Fruit fly (Drosophila melanogaster) whole organism, embryonic: ENCODE results near the gene CG13384.
A peak's percentile ranks its signal among the peaks of the same experiment; 100 is the strongest.

Experiments used
- Bdp1 ChIP-seq: fragments of 200-800 bp; sonication (Bioruptor generic); optimal IDR thresholded peaks from 3 replicates; lab custom pipeline; 2016; ENCODE audit warnings: missing biosample characterization, missing genetic modification characterization
- C15 ChIP-seq: fragments of 200-800 bp; sonication (Bioruptor generic); IDR thresholded peaks from 3 replicates; pipeline ENCODE4 v1.3.6; 2022; ENCODE audit warnings: missing biosample characterization, missing genetic modification characterization
- CG1024 ChIP-seq: fragments of 200-800 bp; sonication (Bioruptor generic); IDR thresholded peaks from 2 replicates; pipeline ENCODE4 v1.3.6; 2022; ENCODE audit warnings: missing biosample characterization, missing genetic modification characterization
- CG10654 ChIP-seq: fragments of 200-800 bp; sonication (Bioruptor generic); optimal IDR thresholded peaks from 2 replicates; lab custom pipeline; 2016; ENCODE audit warnings: missing biosample characterization, missing genetic modification characterization
- CG11093 ChIP-seq: fragments of 200-800 bp; sonication (Bioruptor generic); IDR thresholded peaks from 3 replicates; pipeline ENCODE4 v1.3.6; 2022; ENCODE audit warnings: missing biosample characterization, missing genetic modification characterization
- CG11504 ChIP-seq: fragments of 200-800 bp; sonication (Bioruptor generic); optimal IDR thresholded peaks from 3 replicates; lab custom pipeline; 2019; ENCODE audit warnings: missing biosample characterization, mild to moderate bottlenecking, missing genetic modification characterization, moderate library complexity
- CG12219 ChIP-seq: fragments of 200-800 bp; sonication (Bioruptor generic); optimal IDR thresholded peaks from 3 replicates; lab custom pipeline; 2018; ENCODE audit warnings: missing biosample characterization, mild to moderate bottlenecking, missing genetic modification characterization
- CG12299 ChIP-seq: fragments of 200-800 bp; sonication (Bioruptor generic); optimal IDR thresholded peaks from 2 replicates; lab custom pipeline; 2018; ENCODE audit warnings: missing biosample characterization, mild to moderate bottlenecking, missing genetic modification characterization
- CG13296 ChIP-seq: fragments of 200-800 bp; sonication (Bioruptor generic); optimal IDR thresholded peaks from 3 replicates; lab custom pipeline; 2018; ENCODE audit warnings: missing biosample characterization, mild to moderate bottlenecking, missing genetic modification characterization
- CG13424 ChIP-seq: fragments of 200-800 bp; sonication (Bioruptor generic); optimal IDR thresholded peaks from 2 replicates; lab custom pipeline; 2019; ENCODE audit warnings: missing biosample characterization, mild to moderate bottlenecking, missing genetic modification characterization, moderate library complexity
- CG13775 ChIP-seq: fragments of 200-800 bp; sonication (Bioruptor generic); optimal IDR thresholded peaks from 3 replicates; lab custom pipeline; 2017; ENCODE audit warnings: missing biosample characterization, mild to moderate bottlenecking, missing genetic modification characterization
- CG14014 ChIP-seq: fragments of 200-800 bp; sonication (Bioruptor generic); IDR thresholded peaks from 2 replicates; pipeline ENCODE4 v1.3.6; 2022; ENCODE audit warnings: missing biosample characterization, missing genetic modification characterization
- CG14710 ChIP-seq: fragments of 200-800 bp; sonication (Bioruptor generic); optimal IDR thresholded peaks from 3 replicates; lab custom pipeline; 2019; ENCODE audit warnings: missing biosample characterization, mild to moderate bottlenecking, missing genetic modification characterization, moderate library complexity
- CG16815 ChIP-seq: fragments of 200-800 bp; sonication (Bioruptor generic); optimal IDR thresholded peaks from 3 replicates; lab custom pipeline; 2017; ENCODE audit warnings: missing biosample characterization, mild to moderate bottlenecking, missing genetic modification characterization
- CG17361 ChIP-seq: fragments of 200-800 bp; sonication (Bioruptor generic); IDR thresholded peaks from 3 replicates; pipeline ENCODE4 v1.3.6; 2022; ENCODE audit warnings: missing biosample characterization, missing genetic modification characterization
- CG18599 ChIP-seq: fragments of 200-800 bp; sonication (Bioruptor generic); optimal IDR thresholded peaks from 3 replicates; lab custom pipeline; 2017; ENCODE audit warnings: missing biosample characterization, missing genetic modification characterization, mild to moderate bottlenecking, moderate library complexity, missing genetic modification reagents
- CG2129 ChIP-seq: fragments of 200-800 bp; sonication (Bioruptor generic); IDR thresholded peaks from 2 replicates; pipeline ENCODE4 v1.3.6; 2022; ENCODE audit warnings: missing biosample characterization, missing genetic modification characterization; ENCODE audit not compliant: partially characterized antibody
- CG2678 ChIP-seq: fragments of 200-800 bp; sonication (Bioruptor generic); optimal IDR thresholded peaks from 3 replicates; lab custom pipeline; 2019; ENCODE audit warnings: missing biosample characterization, mild to moderate bottlenecking, missing genetic modification characterization, moderate library complexity
- CG30431 ChIP-seq: fragments of 200-800 bp; sonication (Bioruptor generic); optimal IDR thresholded peaks from 2 replicates; lab custom pipeline; 2017; ENCODE audit warnings: missing biosample characterization, missing genetic modification characterization
- CG33557 ChIP-seq: fragments of 200-800 bp; sonication (Bioruptor generic); optimal IDR thresholded peaks from 2 replicates; lab custom pipeline; 2019; ENCODE audit warnings: missing biosample characterization, mild to moderate bottlenecking, missing genetic modification characterization, moderate library complexity
- CG4360 ChIP-seq: fragments of 200-800 bp; sonication (Bioruptor generic); IDR thresholded peaks from 2 replicates; pipeline ENCODE4 v1.3.6; 2022; ENCODE audit warnings: missing biosample characterization, missing genetic modification characterization
- CG7987 ChIP-seq: fragments of 200-800 bp; sonication (Bioruptor generic); optimal IDR thresholded peaks from 2 replicates; lab custom pipeline; 2018; ENCODE audit warnings: missing biosample characterization, mild to moderate bottlenecking, missing genetic modification characterization, moderate library complexity
- CG8388 ChIP-seq: fragments of 200-800 bp; sonication (Bioruptor generic); optimal IDR thresholded peaks from 2 replicates; lab custom pipeline; 2019; ENCODE audit warnings: missing biosample characterization, mild to moderate bottlenecking, missing genetic modification characterization, moderate library complexity
- CG8924 ChIP-seq: fragments of 200-800 bp; optimal IDR thresholded peaks from 3 replicates; lab custom pipeline; 2019; ENCODE audit warnings: missing biosample characterization, mild to moderate bottlenecking, missing genetic modification characterization, moderate library complexity
- CG9876 ChIP-seq: fragments of 200-800 bp; sonication (Bioruptor generic); optimal IDR thresholded peaks from 2 replicates; lab custom pipeline; 2016; ENCODE audit warnings: missing biosample characterization, missing genetic modification characterization
- Dbx ChIP-seq: fragments of 200-800 bp; sonication (Bioruptor generic); IDR thresholded peaks from 3 replicates; pipeline ENCODE4 v1.3.6; 2022; ENCODE audit warnings: missing biosample characterization, missing genetic modification characterization
- Hey ChIP-seq: fragments of 200-800 bp; sonication (Bioruptor generic); optimal IDR thresholded peaks from 3 replicates; lab custom pipeline; 2018; ENCODE audit warnings: missing biosample characterization, mild to moderate bottlenecking, missing genetic modification characterization
- HmgZ ChIP-seq: fragments of 200-800 bp; sonication (Bioruptor generic); optimal IDR thresholded peaks from 2 replicates; lab custom pipeline; 2018; ENCODE audit warnings: missing biosample characterization, mild to moderate bottlenecking, missing genetic modification characterization
- MESR4 ChIP-seq: fragments of 200-800 bp; sonication (Bioruptor generic); optimal IDR thresholded peaks from 2 replicates; lab custom pipeline; 2018; ENCODE audit warnings: missing biosample characterization, mild to moderate bottlenecking, missing genetic modification characterization, moderate library complexity
- NC2α ChIP-seq: fragments of 200-800 bp; sonication (Bioruptor generic); optimal IDR thresholded peaks from 2 replicates; lab custom pipeline; 2016; ENCODE audit warnings: missing biosample characterization, missing genetic modification characterization
- Neu2 ChIP-seq: fragments of 200-800 bp; sonication (Bioruptor generic); optimal IDR thresholded peaks from 3 replicates; lab custom pipeline; 2016; ENCODE audit warnings: missing biosample characterization, missing genetic modification characterization, borderline replicate concordance
- Nf-YA ChIP-seq: fragments of 200-800 bp; sonication (Bioruptor generic); IDR thresholded peaks from 2 replicates; pipeline ENCODE4 v1.3.6; 2022; ENCODE audit warnings: missing biosample characterization, missing genetic modification characterization
- Nf-YB ChIP-seq: fragments of 200-800 bp; sonication (Bioruptor generic); optimal IDR thresholded peaks from 3 replicates; lab custom pipeline; 2019; ENCODE audit warnings: missing biosample characterization, mild to moderate bottlenecking, missing genetic modification characterization, moderate library complexity
- Oaz ChIP-seq: fragments of 200-800 bp; sonication (Bioruptor generic); IDR thresholded peaks from 2 replicates; pipeline ENCODE4 v1.3.6; 2022; ENCODE audit warnings: missing biosample characterization, missing genetic modification characterization
- Stat92E ChIP-seq, 3 experiments: fragments of >200 bp in 2 of 3; fragments of 200-800 bp in 1 of 3; sonication (Bioruptor generic) in 1 of 3; optimal IDR thresholded peaks; 2 replicates each; lab custom pipeline; 2017 to 2019; ENCODE audit warnings: missing biosample characterization in 3 of 3, missing genetic modification characterization in 3 of 3, mild to moderate bottlenecking in 1 of 3, moderate library complexity in 1 of 3
- ab ChIP-seq: fragments of 200-800 bp; sonication (Bioruptor generic); optimal IDR thresholded peaks from 2 replicates; lab custom pipeline; 2016; ENCODE audit warnings: missing biosample characterization, missing genetic modification characterization
- bigmax ChIP-seq: fragments of 200-800 bp; sonication (Bioruptor generic); optimal IDR thresholded peaks from 2 replicates; lab custom pipeline; 2018; ENCODE audit warnings: missing biosample characterization, mild to moderate bottlenecking, missing genetic modification characterization
- cas ChIP-seq: fragments of 200-800 bp; sonication (Bioruptor generic); IDR thresholded peaks from 2 replicates; pipeline ENCODE4 v1.3.6; 2022; ENCODE audit warnings: missing biosample characterization, missing genetic modification characterization
- cg ChIP-seq: fragments of 200-800 bp; sonication (Bioruptor generic); optimal IDR thresholded peaks from 3 replicates; lab custom pipeline; 2019; ENCODE audit warnings: missing biosample characterization, mild to moderate bottlenecking, missing genetic modification characterization, moderate library complexity
- ci ChIP-seq: fragments of 200-800 bp; sonication (Bioruptor generic); IDR thresholded peaks from 3 replicates; pipeline ENCODE4 v1.3.6; 2022; ENCODE audit warnings: missing biosample characterization, missing genetic modification characterization
- crol ChIP-seq: fragments of 200-800 bp; sonication (Bioruptor generic); IDR thresholded peaks from 2 replicates; pipeline ENCODE4 v1.3.6; 2022; ENCODE audit warnings: missing biosample characterization, missing genetic modification characterization
- grn ChIP-seq: fragments of 200-800 bp; sonication (Bioruptor generic); optimal IDR thresholded peaks from 3 replicates; lab custom pipeline; 2017; ENCODE audit warnings: missing biosample characterization, missing genetic modification characterization
- h ChIP-seq: fragments of >200 bp; optimal IDR thresholded peaks from 2 replicates; lab custom pipeline; 2017
- lbe ChIP-seq: fragments of 200-800 bp; sonication (Bioruptor generic); optimal IDR thresholded peaks from 2 replicates; lab custom pipeline; 2016; ENCODE audit warnings: missing biosample characterization, mild to moderate bottlenecking, missing genetic modification characterization
- luna ChIP-seq: fragments of 200-800 bp; sonication (Bioruptor generic); optimal IDR thresholded peaks from 2 replicates; lab custom pipeline; 2016; ENCODE audit warnings: missing biosample characterization, missing genetic modification characterization
- maf-S ChIP-seq: fragments of 200-800 bp; sonication (Bioruptor generic); optimal IDR thresholded peaks from 2 replicates; lab custom pipeline; 2016; ENCODE audit warnings: missing biosample characterization, missing genetic modification characterization
- nmo ChIP-seq: fragments of 200-800 bp; sonication (Bioruptor generic); optimal IDR thresholded peaks from 2 replicates; lab custom pipeline; 2018; ENCODE audit warnings: missing biosample characterization, mild to moderate bottlenecking, missing genetic modification characterization, moderate library complexity
- rib ChIP-seq: fragments of 200-800 bp; sonication (Bioruptor generic); IDR thresholded peaks from 2 replicates; pipeline ENCODE4 v1.3.6; 2022; ENCODE audit warnings: missing biosample characterization, missing genetic modification characterization
- stc ChIP-seq: fragments of 200-800 bp; sonication (Bioruptor generic); IDR thresholded peaks from 2 replicates; pipeline ENCODE4 v1.3.6; 2022; ENCODE audit warnings: missing biosample characterization, missing genetic modification characterization
- zen ChIP-seq: fragments of 200-800 bp; sonication (Bioruptor generic); optimal IDR thresholded peaks from 3 replicates; lab custom pipeline; 2018; ENCODE audit warnings: missing biosample characterization, mild to moderate bottlenecking, missing genetic modification characterization, moderate library complexity

Gene CG13384

DNA sequence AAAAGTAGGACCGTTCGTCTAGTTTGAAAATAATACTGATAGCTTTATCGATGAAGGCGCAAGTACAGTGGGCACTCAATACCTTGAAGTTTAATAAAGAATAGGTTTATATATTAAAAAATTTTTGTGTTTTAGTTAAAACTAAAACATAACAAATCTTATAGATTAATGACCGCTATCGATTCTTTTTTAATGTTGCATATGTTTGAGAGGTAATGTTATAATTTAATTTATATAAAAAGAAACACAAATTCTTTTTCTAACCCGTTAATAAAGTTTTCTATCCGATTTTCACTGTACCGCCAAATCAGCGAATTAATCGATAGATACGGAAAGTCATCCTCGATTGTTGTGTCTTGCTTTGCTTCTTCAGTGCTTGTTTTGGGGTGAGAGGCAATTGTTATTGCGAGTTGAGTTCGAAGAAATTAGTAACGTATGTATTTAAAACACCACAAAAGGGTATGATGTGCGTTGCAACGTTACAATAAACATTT is at the start of gene CG13384, which contains the start of gene Dad1 (continued):
- TF ChIP-seq CG12299 (peak; percentile 93), CG11504 (tag; lab: Kevin White, UChicago) (peak; percentile 89), Hey (tag; lab: Kevin White, UChicago) (no peak), CG8924 (tag; lab: Kevin White, UChicago) (peak; percentile 97), zen (tag; lab: Kevin White, UChicago) (peak; percentile 89), Bdp1 (peak; percentile 63), ci (GFP tag; lab: Robert Waterston, UW) (0 out of 3 replicates have a peak, but pooled peaks have one; percentile 48), maf-S (GFP tag; lab: Kevin White, UChicago) (peak; percentile 66), Stat92E (GFP tag; optimal IDR thresholded peaks at IDR 0.05; lab: Kevin White, UChicago) (peak in 1 of 3 experiments; percentile 81), CG18599 (GFP tag; lab: Kevin White, UChicago) (peak; percentile 96), CG13296 (peak; percentile 96), Oaz (GFP tag; lab: Robert Waterston, UW) (peak; percentile 74), cas (GFP tag; lab: Robert Waterston, UW) (peak; percentile 84), Neu2 (GFP tag; lab: Kevin White, UChicago) (no peak), cg (no peak), Nf-YB (peak; percentile 81), stc (GFP tag; lab: Robert Waterston, UW) (peak; percentile 89), bigmax (GFP tag; lab: Kevin White, UChicago) (no peak), CG17361 (GFP tag; lab: Robert Waterston, UW) (peak; percentile 98), CG11093 (GFP tag; lab: Robert Waterston, UW) (peak; percentile 85), luna (no peak), nmo (peak; percentile 96), CG16815 (peak; percentile 92), HmgZ (tag; lab: Kevin White, UChicago) (peak; percentile 86), CG8388 (GFP tag; lab: Kevin White, UChicago) (peak; percentile 90), ab (GFP tag; lab: Kevin White, UChicago) (peak; percentile 20), CG30431 (peak; percentile 69), grn (GFP tag; lab: Kevin White, UChicago) (peak; percentile 46), CG1024 (peak; percentile 60; the same call in 1 of the 2 replicates), MESR4 (GFP tag; lab: Kevin White, UChicago) (no peak), CG13775 (GFP tag; lab: Kevin White, UChicago) (peak; percentile 93), h (lab: Kevin White, UChicago) (no peak), lbe (GFP tag; lab: Kevin White, UChicago) (peak; percentile 90), rib (GFP tag; lab: Robert Waterston, UW) (peak; percentile 88), Dbx (GFP tag; lab: Robert Waterston, UW) (peak; percentile 93), CG13424 (tag; lab: Kevin White, UChicago) (peak; percentile 96), CG7987 (peak; percentile 40), CG2129 (GFP tag; lab: Robert Waterston, UW) (peak; percentile 13; the same call in 1 of the 2 replicates), C15 (peak; percentile 68; the same call in 1 of the 3 replicates), CG14710 (tag; lab: Kevin White, UChicago) (peak; percentile 96), CG9876 (peak; percentile 1), CG2678 (tag; lab: Kevin White, UChicago) (peak; percentile 97), CG33557 (GFP tag; lab: Kevin White, UChicago) (peak; percentile 93), crol (GFP tag; lab: Robert Waterston, UW) (peak; percentile 14; the same call in 1 of the 2 replicates), NC2α (peak; percentile 5), Nf-YA (GFP tag; lab: Robert Waterston, UW) (peak; percentile 47; the same call in 1 of the 2 replicates), CG14014 (GFP tag; lab: Robert Waterston, UW) (peak; percentile 94), CG12219 (peak; percentile 57), CG4360 (GFP tag; lab: Robert Waterston, UW) (0 out of 2 replicates have a peak, but pooled peaks have one; percentile 42), CG10654 (GFP tag; lab: Kevin White, UChicago) (peak; percentile 80)
